Fruit fly (Drosophila melanogaster) whole organism, embryonic: ENCODE data around the gene CG43915.

Experiments used
- ATbp ChIP-seq: fragments of 200-800 bp; sonication (Bioruptor generic); optimal IDR thresholded peaks from 2 replicates; lab custom pipeline; 2017; ENCODE audit warnings: missing biosample characterization, mild to moderate bottlenecking, missing genetic modification characterization, missing genetic modification reagents
- Atf3 ChIP-seq: fragments of 200-800 bp; sonication (Bioruptor generic); optimal IDR thresholded peaks from 3 replicates; lab custom pipeline; 2016; ENCODE audit warnings: missing biosample characterization, missing genetic modification characterization
- Bdp1 ChIP-seq: fragments of 200-800 bp; sonication (Bioruptor generic); optimal IDR thresholded peaks from 3 replicates; lab custom pipeline; 2016; ENCODE audit warnings: missing biosample characterization, missing genetic modification characterization
- Bgb ChIP-seq: fragments of 200-800 bp; sonication (Bioruptor generic); IDR thresholded peaks from 2 replicates; pipeline ENCODE4 v1.3.6; 2022; ENCODE audit warnings: missing biosample characterization, missing genetic modification characterization; ENCODE audit not compliant: partially characterized antibody
- CG1024 ChIP-seq: fragments of 200-800 bp; sonication (Bioruptor generic); IDR thresholded peaks from 2 replicates; pipeline ENCODE4 v1.3.6; 2022; ENCODE audit warnings: missing biosample characterization, missing genetic modification characterization
- CG12071 ChIP-seq: fragments of 200-800 bp; sonication (Bioruptor generic); optimal IDR thresholded peaks from 3 replicates; lab custom pipeline; 2018; ENCODE audit warnings: missing biosample characterization, mild to moderate bottlenecking, missing genetic modification characterization
- CG13287 ChIP-seq: fragments of 200-800 bp; sonication (Bioruptor generic); IDR thresholded peaks from 2 replicates; pipeline ENCODE4 v1.3.6; 2022; ENCODE audit warnings: missing biosample characterization, missing genetic modification characterization; ENCODE audit not compliant: partially characterized antibody
- CG13624 ChIP-seq: fragments of 200-800 bp; sonication (Bioruptor generic); optimal IDR thresholded peaks from 2 replicates; lab custom pipeline; 2016; ENCODE audit warnings: missing biosample characterization, missing genetic modification characterization
- CG13894 ChIP-seq: fragments of 200-800 bp; sonication (Bioruptor generic); optimal IDR thresholded peaks from 3 replicates; lab custom pipeline; 2018; ENCODE audit warnings: missing biosample characterization, mild to moderate bottlenecking, missing genetic modification characterization, moderate library complexity
- CG15011 ChIP-seq: fragments of 200-800 bp; sonication (Bioruptor generic); optimal IDR thresholded peaks from 3 replicates; lab custom pipeline; 2018; ENCODE audit warnings: missing biosample characterization, mild to moderate bottlenecking, missing genetic modification characterization
- CG15479 ChIP-seq: fragments of 200-800 bp; sonication (Bioruptor generic); optimal IDR thresholded peaks from 3 replicates; lab custom pipeline; 2019; ENCODE audit warnings: missing biosample characterization, mild to moderate bottlenecking, missing genetic modification characterization, moderate library complexity
- CG15514 ChIP-seq: fragments of 200-800 bp; sonication (Bioruptor generic); optimal IDR thresholded peaks from 3 replicates; lab custom pipeline; 2017; ENCODE audit warnings: missing biosample characterization, missing genetic modification characterization, mild to moderate bottlenecking, moderate library complexity, missing genetic modification reagents
- CG16815 ChIP-seq: fragments of 200-800 bp; sonication (Bioruptor generic); optimal IDR thresholded peaks from 3 replicates; lab custom pipeline; 2017; ENCODE audit warnings: missing biosample characterization, mild to moderate bottlenecking, missing genetic modification characterization
- CG18764 ChIP-seq: fragments of 200-800 bp; sonication (Bioruptor generic); optimal IDR thresholded peaks from 3 replicates; lab custom pipeline; 2016; ENCODE audit warnings: missing biosample characterization, missing genetic modification characterization
- CG30431 ChIP-seq: fragments of 200-800 bp; sonication (Bioruptor generic); optimal IDR thresholded peaks from 2 replicates; lab custom pipeline; 2017; ENCODE audit warnings: missing biosample characterization, missing genetic modification characterization
- CG31441 ChIP-seq: fragments of 200-800 bp; sonication (Bioruptor generic); IDR thresholded peaks from 2 replicates; pipeline ENCODE4 v1.3.6; 2022; ENCODE audit warnings: missing biosample characterization, missing genetic modification characterization
- CG33557 ChIP-seq: fragments of 200-800 bp; sonication (Bioruptor generic); optimal IDR thresholded peaks from 2 replicates; lab custom pipeline; 2019; ENCODE audit warnings: missing biosample characterization, mild to moderate bottlenecking, missing genetic modification characterization, moderate library complexity
- CG4360 ChIP-seq: fragments of 200-800 bp; sonication (Bioruptor generic); IDR thresholded peaks from 2 replicates; pipeline ENCODE4 v1.3.6; 2022; ENCODE audit warnings: missing biosample characterization, missing genetic modification characterization
- CHES-1-like ChIP-seq: fragments of 200-800 bp; sonication (Bioruptor generic); optimal IDR thresholded peaks from 2 replicates; lab custom pipeline; 2016; ENCODE audit warnings: missing biosample characterization, missing genetic modification characterization
- D19A ChIP-seq: fragments of 200-800 bp; optimal IDR thresholded peaks from 3 replicates; lab custom pipeline; 2019; ENCODE audit warnings: missing biosample characterization, mild to moderate bottlenecking, missing genetic modification characterization, moderate library complexity
- Dip2 ChIP-seq: fragments of 200-800 bp; sonication (Bioruptor generic); IDR thresholded peaks from 2 replicates; pipeline ENCODE4 v1.3.6; 2022; ENCODE audit warnings: missing biosample characterization, missing genetic modification characterization
- Dp ChIP-seq: fragments of 200-800 bp; sonication (Bioruptor generic); optimal IDR thresholded peaks from 2 replicates; lab custom pipeline; 2018; ENCODE audit warnings: missing biosample characterization, mild to moderate bottlenecking, missing genetic modification characterization, moderate library complexity
- Drgx ChIP-seq: fragments of 200-800 bp; sonication (Bioruptor generic); IDR thresholded peaks from 2 replicates; pipeline ENCODE4 v1.3.6; 2022; ENCODE audit warnings: missing biosample characterization, missing genetic modification characterization
- Fer2 ChIP-seq: fragments of 200-800 bp; sonication (Bioruptor generic); optimal IDR thresholded peaks from 2 replicates; lab custom pipeline; 2018; ENCODE audit warnings: missing biosample characterization, mild to moderate bottlenecking, missing genetic modification characterization, moderate library complexity
- Oli ChIP-seq: fragments of 200-800 bp; sonication (Bioruptor generic); optimal IDR thresholded peaks from 2 replicates; lab custom pipeline; 2018; ENCODE audit warnings: missing biosample characterization, mild to moderate bottlenecking, missing genetic modification characterization, moderate library complexity
- Optix ChIP-seq: fragments of 200-800 bp; sonication (Bioruptor generic); IDR thresholded peaks from 3 replicates; pipeline ENCODE4 v1.3.6; 2022; ENCODE audit warnings: missing biosample characterization, missing genetic modification characterization
- Ptx1 ChIP-seq: fragments of 200-800 bp; sonication (Bioruptor generic); IDR thresholded peaks from 2 replicates; pipeline ENCODE4 v1.3.6; 2022; ENCODE audit warnings: missing biosample characterization, missing genetic modification characterization
- abd-A ChIP-seq: fragments of 200-800 bp; sonication (Bioruptor generic); optimal IDR thresholded peaks from 3 replicates; lab custom pipeline; 2019; ENCODE audit warnings: missing biosample characterization, mild to moderate bottlenecking, missing genetic modification characterization, moderate library complexity
- amos ChIP-seq: fragments of 200-800 bp; sonication (Bioruptor generic); IDR thresholded peaks from 2 replicates; pipeline ENCODE4 v1.3.6; 2022; ENCODE audit warnings: missing biosample characterization, missing genetic modification characterization; ENCODE audit not compliant: partially characterized antibody
- br ChIP-seq: fragments of >200 bp; optimal IDR thresholded peaks from 2 replicates; lab custom pipeline; 2017
- btn ChIP-seq: fragments of 200-800 bp; sonication (Bioruptor generic); optimal IDR thresholded peaks from 2 replicates; lab custom pipeline; 2016; ENCODE audit warnings: missing biosample characterization, missing genetic modification characterization
- cad ChIP-seq: fragments of >200 bp; optimal IDR thresholded peaks from 2 replicates; lab custom pipeline; 2017; ENCODE audit warnings: missing biosample characterization, missing genetic modification characterization
- chm ChIP-seq: fragments of 200-800 bp; sonication (Bioruptor generic); IDR thresholded peaks from 2 replicates; pipeline ENCODE4 v1.3.6; 2022; ENCODE audit warnings: missing biosample characterization, missing genetic modification characterization
- crol ChIP-seq: fragments of 200-800 bp; sonication (Bioruptor generic); IDR thresholded peaks from 2 replicates; pipeline ENCODE4 v1.3.6; 2022; ENCODE audit warnings: missing biosample characterization, missing genetic modification characterization
- da ChIP-seq: fragments of 200-800 bp; sonication (Bioruptor generic); optimal IDR thresholded peaks from 2 replicates; lab custom pipeline; 2016; ENCODE audit warnings: missing biosample characterization, missing genetic modification characterization
- dysf ChIP-seq: fragments of 200-800 bp; sonication (Bioruptor generic); IDR thresholded peaks from 3 replicates; pipeline ENCODE4 v1.3.6; 2022; ENCODE audit warnings: missing biosample characterization, missing genetic modification characterization
- gsb-n ChIP-seq: fragments of 200-800 bp; sonication (Bioruptor generic); optimal IDR thresholded peaks from 3 replicates; lab custom pipeline; 2018; ENCODE audit warnings: missing biosample characterization, mild to moderate bottlenecking, missing genetic modification characterization
- jing ChIP-seq: fragments of 200-800 bp; sonication (Bioruptor generic); optimal IDR thresholded peaks from 2 replicates; lab custom pipeline; 2018; ENCODE audit warnings: missing biosample characterization, mild to moderate bottlenecking, missing genetic modification characterization
- nerfin-1 ChIP-seq: fragments of 200-800 bp; sonication (Bioruptor generic); optimal IDR thresholded peaks from 3 replicates; lab custom pipeline; 2019; ENCODE audit warnings: missing biosample characterization, mild to moderate bottlenecking, missing genetic modification characterization, moderate library complexity
- odd ChIP-seq: fragments of 200-800 bp; sonication (Bioruptor generic); optimal IDR thresholded peaks from 2 replicates; lab custom pipeline; 2017; ENCODE audit warnings: missing biosample characterization, mild to moderate bottlenecking, missing genetic modification characterization
- pho ChIP-seq: fragments of 200-800 bp; sonication (Bioruptor generic); optimal IDR thresholded peaks from 2 replicates; lab custom pipeline; 2016; ENCODE audit warnings: missing biosample characterization, missing genetic modification characterization
- pros ChIP-seq: fragments of 200-800 bp; sonication (Bioruptor generic); optimal IDR thresholded peaks from 3 replicates; lab custom pipeline; 2019; ENCODE audit warnings: missing biosample characterization, mild to moderate bottlenecking, missing genetic modification characterization, moderate library complexity
- scrt ChIP-seq: fragments of 200-800 bp; sonication (Bioruptor generic); optimal IDR thresholded peaks from 2 replicates; lab custom pipeline; 2018; ENCODE audit warnings: missing biosample characterization, mild to moderate bottlenecking, missing genetic modification characterization, moderate library complexity
- sug ChIP-seq: fragments of 200-800 bp; optimal IDR thresholded peaks from 2 replicates; lab custom pipeline; 2019; ENCODE audit warnings: missing biosample characterization, mild to moderate bottlenecking, missing genetic modification characterization, moderate library complexity
- tap ChIP-seq: fragments of 200-800 bp; optimal IDR thresholded peaks from 3 replicates; lab custom pipeline; 2019; ENCODE audit warnings: missing biosample characterization, mild to moderate bottlenecking, missing genetic modification characterization, moderate library complexity
- trh ChIP-seq: fragments of 200-800 bp; sonication (Bioruptor generic); optimal IDR thresholded peaks from 2 replicates; lab custom pipeline; 2016; ENCODE audit warnings: missing biosample characterization, missing genetic modification characterization
- wor ChIP-seq: fragments of 200-800 bp; sonication (Bioruptor generic); IDR thresholded peaks from 2 replicates; pipeline ENCODE4 v1.3.6; 2022; ENCODE audit warnings: missing biosample characterization, missing genetic modification characterization

CG43915 gene

dm6 chr3L:3977622-3978355, 5.1 kb downstream of the CG43915 start (continued):
- TF ChIP-seq Oli (tag; lab: Kevin White, UChicago) (peak; percentile 20), jing (GFP tag; lab: Kevin White, UChicago) (no peak), CG16815 (GFP tag; lab: Kevin White, UChicago) (peak; percentile 40), CG33557 (peak; percentile 54)

DNA sequence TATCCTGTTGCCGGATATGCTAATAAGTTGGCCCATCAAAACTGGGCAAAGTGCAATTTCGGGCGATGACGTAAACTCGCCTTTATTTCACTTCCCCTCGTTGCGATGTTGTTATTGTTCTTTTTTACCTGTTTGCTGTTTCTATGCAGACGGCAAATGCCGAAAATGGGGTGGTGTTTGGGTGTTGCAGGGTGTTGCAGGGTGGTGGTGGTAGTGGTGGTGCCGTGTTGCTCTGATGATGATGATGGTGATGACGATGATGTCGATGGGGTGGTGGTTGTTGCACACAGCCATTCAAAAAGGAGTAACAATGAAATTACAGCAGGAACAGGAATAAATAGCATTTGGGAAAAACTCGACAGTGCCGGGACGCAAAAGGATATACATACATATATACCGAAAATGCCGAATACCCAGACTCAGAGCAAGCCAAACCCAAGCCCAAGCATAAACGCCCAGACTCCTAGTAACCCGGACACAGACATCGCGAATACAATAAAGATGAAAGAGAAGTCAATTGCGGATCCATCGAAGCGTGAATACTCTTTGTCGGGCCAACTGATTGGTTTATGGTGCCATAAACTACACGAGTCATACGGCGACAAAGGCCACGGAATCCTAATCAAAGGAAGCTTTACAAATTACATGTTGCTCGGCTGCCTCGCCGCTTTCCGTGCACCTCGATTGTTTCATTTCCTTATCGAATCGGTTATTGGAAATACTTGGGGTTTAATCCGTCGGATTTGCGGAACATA, 6.2 kb downstream of the CG43915 start:
- TF ChIP-seq CG13624 (no peak), tap (no peak), btn (GFP tag; lab: Kevin White, UChicago) (no peak), Drgx (GFP tag; lab: Robert Waterston, UW) (no peak), odd (GFP tag; lab: Kevin White, UChicago) (no peak), CG15011 (no peak), CG13287 (GFP tag; lab: Robert Waterston, UW) (no peak), Dip2 (GFP tag; lab: Robert Waterston, UW) (no peak), Optix (GFP tag; lab: Robert Waterston, UW) (no peak), nerfin-1 (tag; lab: Kevin White, UChicago) (peak; percentile 67), abd-A (peak; percentile 48), dysf (GFP tag; lab: Robert Waterston, UW) (no peak), Ptx1 (no peak), CG30431 (GFP tag; lab: Kevin White, UChicago) (no peak), CG15479 (peak; percentile 41), da (no peak), br (lab: Kevin White, UChicago) (no peak), CG13894 (tag; lab: Kevin White, UChicago) (peak; percentile 45), CG4360 (GFP tag; lab: Robert Waterston, UW) (no peak), CG18764 (GFP tag; lab: Kevin White, UChicago) (no peak), CG1024 (GFP tag; lab: Robert Waterston, UW) (no peak), trh (GFP tag; lab: Kevin White, UChicago) (no peak), ATbp (GFP tag; lab: Kevin White, UChicago) (no peak), wor (GFP tag; lab: Robert Waterston, UW) (peak; percentile 33; the same call in 1 of the 2 replicates), sug (tag; lab: Kevin White, UChicago) (no peak), CHES-1-like (GFP tag; lab: Kevin White, UChicago) (no peak), Bgb (GFP tag; lab: Robert Waterston, UW) (no peak), Atf3 (no peak), cad (peak; percentile 57), D19A (tag; lab: Kevin White, UChicago) (peak; percentile 71), Dp (GFP tag; lab: Kevin White, UChicago) (no peak), chm (GFP tag; lab: Robert Waterston, UW) (peak; percentile 15; the same call in 1 of the 2 replicates), scrt (peak; percentile 68), pho (GFP tag; lab: Kevin White, UChicago) (no peak), CG15514 (GFP tag; lab: Kevin White, UChicago) (no peak), CG12071 (GFP tag; lab: Kevin White, UChicago) (no peak), Fer2 (tag; lab: Kevin White, UChicago) (no peak), crol (GFP tag; lab: Robert Waterston, UW) (peak; percentile 66), amos (GFP tag; lab: Robert Waterston, UW) (no peak), CG31441 (no peak), pros (GFP tag; lab: Kevin White, UChicago) (peak; percentile 83), gsb-n (tag; lab: Kevin White, UChicago) (peak; percentile 3), Bdp1 (no peak)
